Worm (Caenorhabditis elegans): ENCODE measurements around the gene nlp-56.

ce11 chrIV:14826151-14826757, 41.7 kb upstream of the nlp-56 start:
- TF ChIP-seq lin-13 (GFP tag; optimal IDR thresholded peaks at IDR 0.05) (no peak), lsy-2 (tag; optimal IDR thresholded peaks at IDR 0.05) (no peak), nhr-6 (tag; optimal IDR thresholded peaks at IDR 0.05) (no peak), crh-2 (tag; optimal IDR thresholded peaks at IDR 0.05) (no peak), C34F6.9 (tag; optimal IDR thresholded peaks at IDR 0.05) (no peak), ama-1 (optimal IDR thresholded peaks at IDR 0.05) (no peak), nhr-12 (tag; optimal IDR thresholded peaks at IDR 0.05) (no peak), gmeb-1 (tag; optimal IDR thresholded peaks at IDR 0.05) (no peak), elt-1 (tag; optimal IDR thresholded peaks at IDR 0.05) (no peak), lin-11 (tag; optimal IDR thresholded peaks at IDR 0.05) (no peak), unc-55 (GFP tag; optimal IDR thresholded peaks at IDR 0.05) (no peak), aly-2 (tag; optimal IDR thresholded peaks at IDR 0.05) (no peak), nhr-77 (tag; optimal IDR thresholded peaks at IDR 0.05) (no peak), sma-3 (GFP tag; optimal IDR thresholded peaks at IDR 0.05) (no peak)
